Fruit fly (Drosophila melanogaster): ENCODE measurements around the gene Flad1.

Gene Flad1

dm6 chrX:12905014-12905900 is 1.9 kb upstream of the Flad1 start (continued):
- TF ChIP-seq spab (GFP tag; optimal IDR thresholded peaks at IDR 0.05) = no peak
- TF ChIP-seq Sox15 (GFP tag; optimal IDR thresholded peaks at IDR 0.05) = no peak
- peak; percentile 66 for TF ChIP-seq svp (GFP tag)
- peak; percentile 72 for TF ChIP-seq CG8119 (GFP tag; IDR thresholded peaks at IDR 0.05)
- TF ChIP-seq CG1621 (tag; optimal IDR thresholded peaks at IDR 0.05) = peak; percentile 16
- peak; percentile 72 for TF ChIP-seq vri (GFP tag; optimal IDR thresholded peaks at IDR 0.05)
- TF ChIP-seq Met (GFP tag; optimal IDR thresholded peaks at IDR 0.05) = peak; percentile 34
- TF ChIP-seq fd59A (GFP tag; optimal IDR thresholded peaks at IDR 0.05) = no peak
- peak; percentile 44 for TF ChIP-seq topi (GFP tag; optimal IDR thresholded peaks at IDR 0.05)
- peak; percentile 51 for TF ChIP-seq OdsH (GFP tag; optimal IDR thresholded peaks at IDR 0.05)
- TF ChIP-seq CG3919 (GFP tag; optimal IDR thresholded peaks at IDR 0.05) = peak; percentile 40
- peak; percentile 30 for TF ChIP-seq CG7368 (GFP tag; optimal IDR thresholded peaks at IDR 0.05)
- TF ChIP-seq Smox (GFP tag; optimal IDR thresholded peaks at IDR 0.05) = no peak
- peak; percentile 55 for TF ChIP-seq pdm3 (GFP tag; optimal IDR thresholded peaks at IDR 0.05)
- peak; percentile 63 for TF ChIP-seq CG6276 (GFP tag; optimal IDR thresholded peaks at IDR 0.05)
- peak; percentile 78 for TF ChIP-seq eg (GFP tag; IDR thresholded peaks at IDR 0.05)
- no peak for TF ChIP-seq fkh (GFP tag; optimal IDR thresholded peaks at IDR 0.05)
- TF ChIP-seq CG11294 (GFP tag; IDR thresholded peaks at IDR 0.05) = no peak; the same call in 1 of the 2 replicates
- TF ChIP-seq CG3032 (tag; optimal IDR thresholded peaks at IDR 0.05) = peak; percentile 23
- TF ChIP-seq net (GFP tag; optimal IDR thresholded peaks at IDR 0.05) = peak; percentile 57
- peak; percentile 78 for TF ChIP-seq CG15336 (GFP tag; IDR thresholded peaks at IDR 0.05)
- TF ChIP-seq Eip93F (GFP tag; optimal IDR thresholded peaks at IDR 0.05) = no peak
- no peak for TF ChIP-seq Sox102F (GFP tag; optimal IDR thresholded peaks at IDR 0.05)
- TF ChIP-seq CG11762 (GFP tag; optimal IDR thresholded peaks at IDR 0.05; ENCODE audit: insufficient read depth) = no peak
- peak; percentile 16 for TF ChIP-seq CG10631 (GFP tag; optimal IDR thresholded peaks at IDR 0.05)
- peak; percentile 31 for TF ChIP-seq CG11902 (GFP tag; optimal IDR thresholded peaks at IDR 0.05)
- TF ChIP-seq Ets21C (GFP tag; optimal IDR thresholded peaks at IDR 0.05) = no peak

- TF ChIP-seq vri (GFP tag; optimal IDR thresholded peaks at IDR 0.05) (peak; percentile 64), dsx (GFP tag; optimal IDR thresholded peaks at IDR 0.05; ENCODE audit: poor library complexity, severe bottlenecking) (no peak)
Observed at dm6 chrX:12900718-12901442, 2.4 kb downstream of the Flad1 start, which contains the start of gene Coq8. Gene Coq8, minus strand, starts transcription at chrX:12901114.

- TF ChIP-seq CG6808 (GFP tag; optimal IDR thresholded peaks at IDR 0.05) = no peak
- no peak for TF ChIP-seq Lpt (GFP tag; optimal IDR thresholded peaks at IDR 0.05)
- TF ChIP-seq acj6 (GFP tag; optimal IDR thresholded peaks at IDR 0.05) = no peak
- TF ChIP-seq CG8319 (GFP tag; optimal IDR thresholded peaks at IDR 0.05) = no peak
- TF ChIP-seq lz (GFP tag; optimal IDR thresholded peaks at IDR 0.05) = no peak
- TF ChIP-seq pdm3 (GFP tag; optimal IDR thresholded peaks at IDR 0.05) = no peak
- TF ChIP-seq ss (GFP tag; optimal IDR thresholded peaks at IDR 0.05) = no peak
- TF ChIP-seq CG11762 (GFP tag; optimal IDR thresholded peaks at IDR 0.05; ENCODE audit: insufficient read depth) = no peak
- no peak for TF ChIP-seq eg (GFP tag; IDR thresholded peaks at IDR 0.05)
- no peak for TF ChIP-seq OdsH (GFP tag; optimal IDR thresholded peaks at IDR 0.05)
- TF ChIP-seq CG8632 (GFP tag; optimal IDR thresholded peaks at IDR 0.05) = no peak
- TF ChIP-seq CG6854 (GFP tag; optimal IDR thresholded peaks at IDR 0.05) = no peak
- TF ChIP-seq dsx (GFP tag; optimal IDR thresholded peaks at IDR 0.05; ENCODE audit: poor library complexity, severe bottlenecking) = no peak
- no peak for TF ChIP-seq CG10631 (GFP tag; optimal IDR thresholded peaks at IDR 0.05)
- TF ChIP-seq CG31627 (GFP tag; optimal IDR thresholded peaks at IDR 0.05) = no peak
- no peak for TF ChIP-seq CG16779 (tag; optimal IDR thresholded peaks at IDR 0.05)
- TF ChIP-seq Sox14 (GFP tag; optimal IDR thresholded peaks at IDR 0.05) = no peak
- no peak for TF ChIP-seq Eip93F (GFP tag; optimal IDR thresholded peaks at IDR 0.05)
Observed at dm6 chrX:12898569-12898968, 4.7 kb downstream of the Flad1 start, which contains the start of gene CG32650. Gene CG32650, minus strand, starts transcription at chrX:12898669.
